Worm (Caenorhabditis elegans) whole organism, late embryonic: Measurements from ENCODE around the gene C25F9.6.

Source experiments
- C08G9.2 ChIP-seq: sonication (generic microtip); optimal IDR thresholded peaks from 2 replicates; lab custom pipeline; 2016; ENCODE audit warnings: mild to moderate bottlenecking, missing genetic modification characterization, moderate library complexity, missing compliant biosample characterization
- C38D4.7 ChIP-seq: fragments of 200-800 bp; sonication (Bioruptor generic); optimal IDR thresholded peaks from 2 replicates; lab custom pipeline; 2018; ENCODE audit warnings: mild to moderate bottlenecking, missing genetic modification characterization, moderate library complexity, missing compliant biosample characterization
- elt-2 ChIP-seq: sonication (generic microtip); optimal IDR thresholded peaks from 2 replicates; lab custom pipeline; 2016; ENCODE audit warnings: missing genetic modification reagents, missing genetic modification characterization, missing compliant biosample characterization
- pag-3 ChIP-seq: sonication (generic microtip); optimal IDR thresholded peaks from 2 replicates; lab custom pipeline; 2016; ENCODE audit warnings: missing compliant biosample characterization, missing genetic modification characterization, borderline replicate concordance
- pat-9 ChIP-seq: fragments of 200-800 bp; sonication (Bioruptor generic); optimal IDR thresholded peaks from 2 replicates; lab custom pipeline; 2018; ENCODE audit warnings: mild to moderate bottlenecking, missing genetic modification characterization, moderate library complexity, missing compliant biosample characterization
- pqm-1 ChIP-seq: sonication (generic microtip); optimal IDR thresholded peaks from 2 replicates; lab custom pipeline; 2016; ENCODE audit warnings: missing genetic modification characterization, missing compliant biosample characterization
- pros-1 ChIP-seq: fragments of 150-350 bp; optimal IDR thresholded peaks from 2 replicates; lab custom pipeline; 2014; ENCODE audit warnings: missing biosample characterization, missing genetic modification reagents, missing genetic modification characterization
- sdc-2 ChIP-seq: sonication (generic microtip); optimal IDR thresholded peaks from 2 replicates; lab custom pipeline; 2016; ENCODE audit warnings: missing genotype, missing genetic modification characterization, missing compliant biosample characterization
- unc-86 ChIP-seq: sonication (generic microtip); optimal IDR thresholded peaks from 2 replicates; lab custom pipeline; 2016; ENCODE audit warnings: missing genetic modification characterization, missing compliant biosample characterization

DNA sequence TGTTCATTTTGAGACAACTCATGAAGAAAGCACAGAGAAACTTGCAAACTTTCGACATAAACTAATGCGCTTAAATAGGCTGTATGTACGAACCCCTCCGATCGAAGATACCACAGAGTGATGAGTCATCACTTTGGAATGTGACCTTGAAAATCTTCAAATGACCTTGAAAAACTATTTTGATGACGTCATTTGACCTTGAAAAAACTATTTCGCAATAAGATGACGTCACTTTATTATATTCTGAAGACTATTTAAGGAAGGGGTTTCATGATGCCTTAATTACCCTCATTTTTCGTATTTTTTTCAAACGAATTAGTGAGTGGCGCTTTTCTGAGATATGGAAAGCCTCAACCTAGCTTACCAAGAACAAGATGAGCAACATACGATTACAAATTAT lies 16.0 kb upstream of the C25F9.6 start, which contains the start of gene C25F9.2:
- no peak for TF ChIP-seq unc-86 (tag; lab: Kevin White, UChicago)
- no peak for TF ChIP-seq pat-9
- TF ChIP-seq C08G9.2 (tag; lab: Kevin White, UChicago), result no peak
- TF ChIP-seq pros-1 (tag; lab: Kevin White, UChicago), result no peak
- TF ChIP-seq pqm-1, result no peak
- TF ChIP-seq pag-3, result no peak
- no peak for TF ChIP-seq sdc-2 (tag; lab: Kevin White, UChicago)
- TF ChIP-seq C38D4.7 (GFP tag; lab: Kevin White, UChicago), result no peak
- TF ChIP-seq elt-2 (tag; lab: Kevin White, UChicago), result no peak
